Worm (Caenorhabditis elegans): ENCODE results near the gene Y54G2A.48.

The Y54G2A.48 gene

DNA sequence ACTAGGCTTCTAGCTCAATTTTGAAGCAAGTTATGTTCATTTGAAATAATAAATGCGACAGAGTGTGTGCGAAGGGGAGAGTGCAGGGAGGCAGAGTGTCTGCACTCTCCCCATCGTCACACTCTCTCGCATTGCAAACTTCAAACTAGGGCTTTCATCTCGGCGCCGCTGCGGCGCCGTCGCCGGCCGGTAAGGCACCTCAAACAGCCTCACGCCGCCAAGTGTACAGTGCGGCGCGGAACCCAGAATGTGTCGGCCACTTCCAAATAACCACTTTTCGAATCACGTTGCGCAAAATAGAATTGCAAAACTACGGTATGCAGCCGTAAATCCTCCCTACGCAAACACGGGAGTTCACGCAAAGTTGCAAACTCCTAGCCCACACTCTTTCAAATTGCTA, 16.8 kb upstream of the Y54G2A.48 start:
- TF ChIP-seq snpc-4 (GFP tag; optimal IDR thresholded peaks at IDR 0.05) (no peak), snpc-4 (tag; optimal IDR thresholded peaks at IDR 0.05) (peak in 1 of 4 experiments; percentile 78), Y79H2A.3 (GFP tag; conservative IDR thresholded peaks at IDR 0.05) (no peak), zfh-2 (GFP tag; conservative IDR thresholded peaks at IDR 0.05) (peak; percentile 64), lin-54 (GFP tag; optimal IDR thresholded peaks at IDR 0.05) (no peak), cebp-2 (GFP tag; IDR thresholded peaks at IDR 0.05) (0 out of 2 replicates have a peak, but pooled peaks have one; percentile 26), nhr-90 (tag; optimal IDR thresholded peaks at IDR 0.05) (no peak)

DNA sequence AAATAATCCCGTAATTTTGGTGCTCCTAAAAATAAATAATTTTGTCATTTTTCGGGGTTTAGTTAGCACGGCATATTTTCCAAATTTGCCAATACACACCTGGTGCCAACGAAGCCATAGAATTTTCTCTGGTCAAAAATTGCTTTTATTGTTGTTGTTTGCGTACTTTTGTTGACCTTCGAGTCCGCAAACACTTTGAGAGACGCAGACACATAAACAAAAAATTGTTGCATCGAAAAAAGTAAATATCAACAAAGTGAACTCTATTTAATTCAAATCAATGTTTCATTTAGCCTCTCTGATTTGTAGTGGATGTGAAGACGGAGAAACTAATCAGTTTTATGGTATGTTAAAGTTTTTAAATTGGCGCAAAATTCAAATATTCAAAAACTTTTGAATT, 13.8 kb upstream of the Y54G2A.48 start, which contains the start of gene Y54G2A.40:
TSS of gene Y54G2A.40 (plus strand) at position 213 of the 400 bp plus-strand sequence.
- peak; percentile 6 for TF ChIP-seq nhr-80 (tag; optimal IDR thresholded peaks at IDR 0.05)
- TF ChIP-seq mes-4 (tag; optimal IDR thresholded peaks at IDR 0.05), result no peak
- TF ChIP-seq hmg-1.2 (GFP tag; IDR thresholded peaks at IDR 0.05), result peak; percentile 58
- TF ChIP-seq attf-5 (GFP tag; optimal IDR thresholded peaks at IDR 0.05), result peak; percentile 55

DNA sequence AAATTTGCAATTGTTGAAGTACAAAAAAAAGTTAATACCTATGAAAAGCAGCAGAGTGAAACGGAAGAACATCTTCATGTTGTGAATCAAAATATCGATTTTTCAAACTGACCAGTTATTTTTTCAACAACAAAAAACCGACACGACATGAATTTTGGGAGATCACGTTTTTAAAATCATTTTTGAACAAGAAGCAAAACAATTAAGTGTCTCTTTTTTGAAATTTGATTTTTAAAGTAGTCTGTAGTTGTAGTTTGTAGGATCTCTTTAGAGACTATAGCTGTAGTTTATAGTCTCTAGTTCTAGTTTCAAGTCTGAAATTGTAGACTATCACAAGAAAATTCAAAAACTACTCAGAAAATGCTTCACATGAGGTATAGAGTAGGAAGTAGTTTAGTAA, 11.4 kb upstream of the Y54G2A.48 start, which contains the start of gene Y54G2A.15:
TSS of gene Y54G2A.15 (minus strand) at position 101 of the 400 bp plus-strand sequence.
- TF ChIP-seq dpff-1 (tag; optimal IDR thresholded peaks at IDR 0.05) (no peak), lsy-27 (tag; optimal IDR thresholded peaks at IDR 0.05; ENCODE audit: borderline replicate concordance, insufficient read depth) (no peak), atf-7 (tag; optimal IDR thresholded peaks at IDR 0.05) (no peak), hlh-12 (tag; optimal IDR thresholded peaks at IDR 0.05) (no peak), akir-1 (GFP tag; optimal IDR thresholded peaks at IDR 0.05) (no peak), sea-2 (GFP tag; IDR thresholded peaks at IDR 0.05) (no peak), nhr-120 (GFP tag; IDR thresholded peaks at IDR 0.05) (no peak)

DNA sequence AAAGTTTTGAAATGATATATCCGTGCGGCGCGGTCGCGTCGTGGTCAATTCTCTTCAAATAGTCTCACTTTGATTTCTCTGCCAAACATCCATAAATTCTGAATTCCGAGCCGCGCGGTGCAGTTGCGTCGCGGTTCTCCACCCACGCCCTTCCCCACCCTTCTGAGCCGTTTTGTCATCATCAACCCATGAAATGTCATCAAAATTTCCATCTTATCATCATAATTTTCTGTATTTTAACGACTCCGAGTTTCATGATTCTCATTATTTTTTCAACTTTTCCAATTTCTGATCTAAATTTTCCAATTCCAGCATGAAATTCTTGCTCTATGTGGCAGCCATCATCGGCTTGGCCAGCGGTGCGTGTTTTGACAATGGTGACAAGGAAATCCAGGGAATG, 9.7 kb upstream of the Y54G2A.48 start, which contains the start of gene clec-84:
TSS of gene clec-84 (plus strand) at position 301 of the 400 bp plus-strand sequence.
- no peak for TF ChIP-seq egl-18 (GFP tag; IDR thresholded peaks at IDR 0.05)
- no peak for TF ChIP-seq hlh-12 (tag; optimal IDR thresholded peaks at IDR 0.05)
- TF ChIP-seq ceh-100 (GFP tag; IDR thresholded peaks at IDR 0.05), result no peak
- TF ChIP-seq T07F8.4 (tag; optimal IDR thresholded peaks at IDR 0.05), result no peak
- TF ChIP-seq F23B12.7 (tag; optimal IDR thresholded peaks at IDR 0.05; ENCODE audit: insufficient read depth), result no peak
- TF ChIP-seq nhr-179 (tag; optimal IDR thresholded peaks at IDR 0.05), result no peak
- no peak for TF ChIP-seq K12H6.12 (tag; optimal IDR thresholded peaks at IDR 0.05)
- no peak for TF ChIP-seq madf-6 (GFP tag; IDR thresholded peaks at IDR 0.05)
- no peak for TF ChIP-seq unc-62 (GFP tag; optimal IDR thresholded peaks at IDR 0.05)
- TF ChIP-seq nhr-27 (tag; optimal IDR thresholded peaks at IDR 0.05), result no peak
- no peak for TF ChIP-seq snpc-4 (GFP tag; optimal IDR thresholded peaks at IDR 0.05)
- TF ChIP-seq snpc-4 (tag; optimal IDR thresholded peaks at IDR 0.05), result no peak
- TF ChIP-seq Y53F4B.3 (GFP tag; IDR thresholded peaks at IDR 0.05), result no peak
- no peak for TF ChIP-seq ekl-4 (GFP tag; IDR thresholded peaks at IDR 0.05)
- no peak for TF ChIP-seq F39B2.1 (GFP tag; IDR thresholded peaks at IDR 0.05)
- no peak for TF ChIP-seq B0035.1 (tag; optimal IDR thresholded peaks at IDR 0.05)
- no peak for TF ChIP-seq ets-4 (GFP tag; optimal IDR thresholded peaks at IDR 0.05)

DNA sequence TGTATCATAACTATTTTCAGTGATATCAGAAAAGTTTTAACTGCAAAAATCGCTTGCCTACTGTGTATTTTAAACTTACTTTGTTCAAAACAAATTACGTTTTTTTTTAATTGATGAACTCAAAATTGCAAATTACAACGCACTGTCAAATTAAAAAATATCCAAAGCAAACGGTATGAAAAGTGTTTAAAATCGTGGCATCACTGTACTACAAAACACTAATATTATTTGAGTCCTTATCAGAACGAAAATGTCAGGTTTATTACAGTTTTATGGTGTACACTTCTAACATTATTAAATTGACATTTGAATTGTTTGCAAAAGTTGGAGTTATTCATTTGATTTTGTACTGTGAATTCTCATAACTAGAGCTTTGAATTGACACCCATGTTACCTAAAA, 8.8 kb upstream of the Y54G2A.48 start, which contains the start of gene clec-83:
TSS of gene clec-83 (minus strand) at position 213 of the 400 bp plus-strand sequence.
- TF ChIP-seq nfya-1 (tag; optimal IDR thresholded peaks at IDR 0.05; ENCODE audit: borderline replicate concordance, insufficient read depth) (no peak), nhr-80 (tag; optimal IDR thresholded peaks at IDR 0.05) (peak; percentile 62)
